Fruit fly (Drosophila melanogaster) whole organism, embryonic: ENCODE data around the gene Arp8.

ENCODE experiments used
- Bteb2 ChIP-seq: fragments of 200-800 bp; sonication (Bioruptor generic); optimal IDR thresholded peaks from 2 replicates; lab custom pipeline; 2016; ENCODE audit warnings: missing biosample characterization, missing genetic modification characterization
- CG10462 ChIP-seq: fragments of 200-800 bp; sonication (Bioruptor generic); optimal IDR thresholded peaks from 2 replicates; lab custom pipeline; 2016; ENCODE audit warnings: missing biosample characterization, missing genetic modification characterization
- CG10654 ChIP-seq: fragments of 200-800 bp; sonication (Bioruptor generic); optimal IDR thresholded peaks from 2 replicates; lab custom pipeline; 2016; ENCODE audit warnings: missing biosample characterization, missing genetic modification characterization
- CG12071 ChIP-seq: fragments of 200-800 bp; sonication (Bioruptor generic); optimal IDR thresholded peaks from 3 replicates; lab custom pipeline; 2018; ENCODE audit warnings: missing biosample characterization, mild to moderate bottlenecking, missing genetic modification characterization
- CG13296 ChIP-seq: fragments of 200-800 bp; sonication (Bioruptor generic); optimal IDR thresholded peaks from 3 replicates; lab custom pipeline; 2018; ENCODE audit warnings: missing biosample characterization, mild to moderate bottlenecking, missing genetic modification characterization
- CG13894 ChIP-seq: fragments of 200-800 bp; sonication (Bioruptor generic); optimal IDR thresholded peaks from 3 replicates; lab custom pipeline; 2018; ENCODE audit warnings: missing biosample characterization, mild to moderate bottlenecking, missing genetic modification characterization, moderate library complexity
- CG14965 ChIP-seq: fragments of 200-800 bp; sonication (Bioruptor generic); optimal IDR thresholded peaks from 2 replicates; lab custom pipeline; 2016; ENCODE audit warnings: missing biosample characterization, missing genetic modification characterization, borderline replicate concordance
- CG15601 ChIP-seq: fragments of 200-800 bp; sonication (Bioruptor generic); optimal IDR thresholded peaks from 3 replicates; lab custom pipeline; 2019; ENCODE audit warnings: missing biosample characterization, mild to moderate bottlenecking, missing genetic modification characterization, moderate library complexity
- CG17359 ChIP-seq: fragments of 200-800 bp; sonication (Bioruptor generic); optimal IDR thresholded peaks from 3 replicates; lab custom pipeline; 2018; ENCODE audit warnings: missing biosample characterization, mild to moderate bottlenecking, missing genetic modification characterization, moderate library complexity
- CG2202 ChIP-seq: fragments of 200-800 bp; sonication (Bioruptor generic); optimal IDR thresholded peaks from 2 replicates; lab custom pipeline; 2018; ENCODE audit warnings: missing biosample characterization, mild to moderate bottlenecking, missing genetic modification characterization
- CG30020 ChIP-seq: fragments of 200-800 bp; optimal IDR thresholded peaks from 2 replicates; lab custom pipeline; 2019; ENCODE audit warnings: missing biosample characterization, mild to moderate bottlenecking, missing genetic modification characterization, moderate library complexity
- CG32532 ChIP-seq: fragments of 200-800 bp; sonication (Bioruptor generic); IDR thresholded peaks from 2 replicates; pipeline ENCODE4 v1.3.6; 2022; ENCODE audit warnings: missing biosample characterization, missing genetic modification characterization
- CG33213 ChIP-seq: fragments of 200-800 bp; sonication (Bioruptor generic); optimal IDR thresholded peaks from 3 replicates; lab custom pipeline; 2016; ENCODE audit warnings: missing biosample characterization, missing genetic modification characterization
- CG3838 ChIP-seq: fragments of 200-800 bp; sonication (Bioruptor generic); optimal IDR thresholded peaks from 3 replicates; lab custom pipeline; 2016; ENCODE audit warnings: missing biosample characterization, missing genetic modification characterization
- CG7372 ChIP-seq: fragments of 200-800 bp; sonication (Bioruptor generic); IDR thresholded peaks from 2 replicates; pipeline ENCODE4 v1.3.6; 2022; ENCODE audit warnings: missing biosample characterization, missing genetic modification characterization
- CG7839 ChIP-seq: fragments of 200-800 bp; sonication (Bioruptor generic); optimal IDR thresholded peaks from 3 replicates; lab custom pipeline; 2018; ENCODE audit warnings: missing biosample characterization, mild to moderate bottlenecking, missing genetic modification characterization, moderate library complexity
- CG8281 ChIP-seq: fragments of 200-800 bp; sonication (Bioruptor generic); optimal IDR thresholded peaks from 2 replicates; lab custom pipeline; 2018; ENCODE audit warnings: missing biosample characterization, mild to moderate bottlenecking, missing genetic modification characterization, moderate library complexity
- CG9727 ChIP-seq: fragments of 200-800 bp; sonication (Bioruptor generic); optimal IDR thresholded peaks from 3 replicates; lab custom pipeline; 2017; ENCODE audit warnings: missing biosample characterization, mild to moderate bottlenecking, missing genetic modification characterization
- CG9797 ChIP-seq: fragments of 200-800 bp; sonication (Bioruptor generic); optimal IDR thresholded peaks from 3 replicates; lab custom pipeline; 2018; ENCODE audit warnings: missing biosample characterization, mild to moderate bottlenecking, missing genetic modification characterization
- CTCF ChIP-seq: fragments of 200-800 bp; sonication (Bioruptor generic); optimal IDR thresholded peaks from 2 replicates; lab custom pipeline; 2017; ENCODE audit warnings: missing biosample characterization, mild to moderate bottlenecking, missing genetic modification characterization, moderate library complexity
- Chrac-16 ChIP-seq: fragments of 200-800 bp; sonication (Bioruptor generic); optimal IDR thresholded peaks from 3 replicates; lab custom pipeline; 2016; ENCODE audit warnings: missing biosample characterization, missing genetic modification characterization
- Dad ChIP-seq: fragments of 200-800 bp; sonication (Bioruptor generic); optimal IDR thresholded peaks from 3 replicates; lab custom pipeline; 2016; ENCODE audit warnings: missing biosample characterization, missing genetic modification characterization
- GATAe ChIP-seq: fragments of 200-800 bp; sonication (Bioruptor generic); conservative IDR thresholded peaks from 2 replicates; pipeline ENCODE4 v1.3.6; 2022; ENCODE audit warnings: missing biosample characterization, missing genetic modification characterization
- Gug ChIP-seq: fragments of 200-800 bp; sonication (Bioruptor generic); IDR thresholded peaks from 4 replicates; pipeline ENCODE4 v1.3.6; 2022; ENCODE audit warnings: missing biosample characterization, missing genetic modification characterization
- H15 ChIP-seq: fragments of 200-800 bp; sonication (Bioruptor generic); IDR thresholded peaks from 3 replicates; pipeline ENCODE4 v1.3.6; 2022; ENCODE audit warnings: missing biosample characterization, missing genetic modification characterization
- HmgD ChIP-seq: fragments of 200-800 bp; sonication (Bioruptor generic); optimal IDR thresholded peaks from 3 replicates; lab custom pipeline; 2016; ENCODE audit warnings: missing biosample characterization, missing genetic modification characterization
- Max ChIP-seq: fragments of 200-800 bp; sonication (Bioruptor generic); optimal IDR thresholded peaks from 2 replicates; lab custom pipeline; 2016; ENCODE audit warnings: missing biosample characterization, mild to moderate bottlenecking, missing genetic modification characterization
- Myb ChIP-seq: fragments of 200-800 bp; sonication (Bioruptor generic); optimal IDR thresholded peaks from 2 replicates; lab custom pipeline; 2016; ENCODE audit warnings: missing biosample characterization, missing genetic modification characterization
- NC2α ChIP-seq: fragments of 200-800 bp; sonication (Bioruptor generic); optimal IDR thresholded peaks from 2 replicates; lab custom pipeline; 2016; ENCODE audit warnings: missing biosample characterization, missing genetic modification characterization
- NfI ChIP-seq: fragments of 200-800 bp; sonication (Bioruptor generic); optimal IDR thresholded peaks from 3 replicates; lab custom pipeline; 2018; ENCODE audit warnings: missing biosample characterization, mild to moderate bottlenecking, missing genetic modification characterization, moderate library complexity
- Sox102F ChIP-seq: fragments of 200-800 bp; sonication (Bioruptor generic); optimal IDR thresholded peaks from 2 replicates; lab custom pipeline; 2018; ENCODE audit warnings: missing biosample characterization, mild to moderate bottlenecking, missing genetic modification characterization, moderate library complexity
- Usf ChIP-seq: fragments of 200-800 bp; sonication (Bioruptor generic); optimal IDR thresholded peaks from 2 replicates; lab custom pipeline; 2017; ENCODE audit warnings: missing genotype, missing biosample characterization, missing genetic modification characterization
- Xrp1 ChIP-seq: fragments of 200-800 bp; sonication (Bioruptor generic); IDR thresholded peaks from 2 replicates; pipeline ENCODE4 v1.3.6; 2022; ENCODE audit warnings: missing biosample characterization, missing genetic modification characterization
- cas ChIP-seq: fragments of 200-800 bp; sonication (Bioruptor generic); IDR thresholded peaks from 2 replicates; pipeline ENCODE4 v1.3.6; 2022; ENCODE audit warnings: missing biosample characterization, missing genetic modification characterization
- da ChIP-seq: fragments of 200-800 bp; sonication (Bioruptor generic); optimal IDR thresholded peaks from 2 replicates; lab custom pipeline; 2016; ENCODE audit warnings: missing biosample characterization, missing genetic modification characterization
- dysf ChIP-seq: fragments of 200-800 bp; sonication (Bioruptor generic); IDR thresholded peaks from 3 replicates; pipeline ENCODE4 v1.3.6; 2022; ENCODE audit warnings: missing biosample characterization, missing genetic modification characterization
- eyg ChIP-seq: fragments of 200-800 bp; sonication (Bioruptor generic); optimal IDR thresholded peaks from 3 replicates; lab custom pipeline; 2016; ENCODE audit warnings: missing biosample characterization, missing genetic modification characterization
- ftz-f1 ChIP-seq: fragments of 200-800 bp; sonication (Bioruptor generic); optimal IDR thresholded peaks from 2 replicates; lab custom pipeline; 2016; ENCODE audit warnings: missing biosample characterization, missing genetic modification characterization
- fu2 ChIP-seq: fragments of 200-800 bp; sonication (Bioruptor generic); optimal IDR thresholded peaks from 2 replicates; lab custom pipeline; 2016; ENCODE audit warnings: missing biosample characterization, missing genetic modification characterization
- gfzf ChIP-seq: fragments of 200-800 bp; sonication (Bioruptor generic); optimal IDR thresholded peaks from 2 replicates; lab custom pipeline; 2016; ENCODE audit warnings: missing biosample characterization, mild to moderate bottlenecking, missing genetic modification characterization, moderate library complexity
- gsb-n ChIP-seq: fragments of 200-800 bp; sonication (Bioruptor generic); optimal IDR thresholded peaks from 3 replicates; lab custom pipeline; 2018; ENCODE audit warnings: missing biosample characterization, mild to moderate bottlenecking, missing genetic modification characterization
- hth ChIP-seq: fragments of >200 bp; optimal IDR thresholded peaks from 2 replicates; lab custom pipeline; 2017; ENCODE audit warnings: inconsistent platforms
- jigr1 ChIP-seq: fragments of 200-800 bp; sonication (Bioruptor generic); IDR thresholded peaks from 3 replicates; pipeline ENCODE4 v1.3.6; 2022; ENCODE audit warnings: missing biosample characterization, missing genetic modification characterization
- kni ChIP-seq: fragments of 200-800 bp; sonication (Bioruptor generic); optimal IDR thresholded peaks from 3 replicates; lab custom pipeline; 2017; ENCODE audit warnings: mild to moderate bottlenecking, missing biosample characterization, missing genetic modification reagents, missing genetic modification characterization
- lola ChIP-seq, 3 experiments: fragments of >200 bp in 2 of 3; fragments of 200-800 bp in 1 of 3; sonication (Bioruptor generic) in 1 of 3; optimal IDR thresholded peaks; 2 replicates each; lab custom pipeline; 2017 to 2019; ENCODE audit warnings: missing biosample characterization in 3 of 3, missing genetic modification characterization in 3 of 3, mild to moderate bottlenecking in 1 of 3, moderate library complexity in 1 of 3
- prd ChIP-seq, 3 experiments: fragments of >200 bp in 2 of 3; fragments of 200-800 bp in 1 of 3; sonication (Bioruptor generic) in 1 of 3; optimal IDR thresholded peaks in 2 of 3; IDR thresholded peaks in 1 of 3; 2 replicates in 2 of 3; 3 replicates in 1 of 3; pipeline versions ENCODE4 v1.3.6 to Lab custom; 2017 to 2022; ENCODE audit warnings: missing biosample characterization in 1 of 3, missing genetic modification characterization in 1 of 3
- sens ChIP-seq: fragments of 200-800 bp; sonication (Bioruptor generic); peaks from one replicate; lab custom pipeline; 2016; ENCODE audit warnings: missing biosample characterization, missing genetic modification characterization
- sqz ChIP-seq: fragments of 200-800 bp; sonication (Bioruptor generic); optimal IDR thresholded peaks from 3 replicates; lab custom pipeline; 2018; ENCODE audit warnings: missing biosample characterization, mild to moderate bottlenecking, missing genetic modification characterization
- stc ChIP-seq: fragments of 200-800 bp; sonication (Bioruptor generic); IDR thresholded peaks from 2 replicates; pipeline ENCODE4 v1.3.6; 2022; ENCODE audit warnings: missing biosample characterization, missing genetic modification characterization
- toy ChIP-seq: fragments of 200-800 bp; sonication (Bioruptor generic); IDR thresholded peaks from 2 replicates; pipeline ENCODE4 v1.3.6; 2022; ENCODE audit warnings: missing biosample characterization, missing genetic modification characterization
- twi ChIP-seq: fragments of 200-800 bp; optimal IDR thresholded peaks from 2 replicates; lab custom pipeline; 2019; ENCODE audit warnings: missing biosample characterization, mild to moderate bottlenecking, missing genetic modification characterization, moderate library complexity
- zen2 ChIP-seq: fragments of 200-800 bp; sonication (Bioruptor generic); IDR thresholded peaks from 3 replicates; pipeline ENCODE4 v1.3.6; 2022; ENCODE audit warnings: missing biosample characterization, missing genetic modification characterization; ENCODE audit not compliant: partially characterized antibody

Arp8 gene

dm6 chrX:17830211-17830616, 30.4 kb downstream of the Arp8 start (continued):
- no peak for TF ChIP-seq prd (optimal IDR thresholded peaks at IDR 0.05; lab: Kevin White, UChicago)
- peak; percentile 19; the same call in 1 of the 3 replicates for TF ChIP-seq prd (GFP tag; IDR thresholded peaks at IDR 0.05; lab: Robert Waterston, UW)
- peak; percentile 22 for TF ChIP-seq Usf
- TF ChIP-seq CG9797 (GFP tag; lab: Kevin White, UChicago) = no peak
- TF ChIP-seq CG32532 (GFP tag; lab: Robert Waterston, UW) = no peak
- no peak for TF ChIP-seq NfI (GFP tag; lab: Kevin White, UChicago)
- no peak for TF ChIP-seq Dad (GFP tag; lab: Kevin White, UChicago)
- no peak for TF ChIP-seq stc (GFP tag; lab: Robert Waterston, UW)
- TF ChIP-seq GATAe (GFP tag; lab: Robert Waterston, UW) = no peak
- no peak for TF ChIP-seq gfzf (GFP tag; lab: Kevin White, UChicago)
- TF ChIP-seq Sox102F = peak; percentile 1
- no peak for TF ChIP-seq hth (lab: Kevin White, UChicago)
- no peak for TF ChIP-seq CG10462 (GFP tag; lab: Kevin White, UChicago)
- no peak for TF ChIP-seq CG8281
- no peak for TF ChIP-seq CG30020 (tag; lab: Kevin White, UChicago)
- TF ChIP-seq Gug = no peak
- no peak for TF ChIP-seq eyg (GFP tag; lab: Kevin White, UChicago)
- TF ChIP-seq CG14965 = no peak
- TF ChIP-seq CG9727 (GFP tag; lab: Kevin White, UChicago) = peak; percentile 76
- TF ChIP-seq kni (GFP tag; lab: Kevin White, UChicago) = no peak
- TF ChIP-seq Bteb2 (GFP tag; lab: Kevin White, UChicago) = no peak
- peak; percentile 8 for TF ChIP-seq twi (tag; lab: Kevin White, UChicago)
- peak in 1 of 3 experiments; percentile 75 for TF ChIP-seq lola (GFP tag; optimal IDR thresholded peaks at IDR 0.05; lab: Kevin White, UChicago)
- TF ChIP-seq CTCF = no peak
- TF ChIP-seq CG13894 (tag; lab: Kevin White, UChicago) = no peak
- no peak for TF ChIP-seq CG12071 (GFP tag; lab: Kevin White, UChicago)
- no peak for TF ChIP-seq da (GFP tag; lab: Kevin White, UChicago)
- no peak for TF ChIP-seq toy (GFP tag; lab: Robert Waterston, UW)
- no peak for TF ChIP-seq HmgD (GFP tag; lab: Kevin White, UChicago)
- TF ChIP-seq Xrp1 = peak; percentile 8; the same call in 1 of the 2 replicates
- no peak for TF ChIP-seq CG10654 (GFP tag; lab: Kevin White, UChicago)
- no peak for TF ChIP-seq CG3838 (GFP tag; lab: Kevin White, UChicago)
- peak; percentile 2 for TF ChIP-seq CG7839 (tag; lab: Kevin White, UChicago)
- TF ChIP-seq CG7372 (GFP tag; lab: Robert Waterston, UW) = no peak
- TF ChIP-seq Chrac-16 = peak; percentile 20
- TF ChIP-seq CG17359 (tag; lab: Kevin White, UChicago) = peak; percentile 17
- no peak for TF ChIP-seq sqz (GFP tag; lab: Kevin White, UChicago)
- no peak for TF ChIP-seq Max
- TF ChIP-seq gsb-n = peak; percentile 6
- TF ChIP-seq fu2 (GFP tag; lab: Kevin White, UChicago) = no peak
- TF ChIP-seq NC2α (GFP tag; lab: Kevin White, UChicago) = no peak
- no peak for TF ChIP-seq H15 (GFP tag; lab: Robert Waterston, UW)
- TF ChIP-seq Myb (GFP tag; lab: Kevin White, UChicago) = peak; percentile 18
- TF ChIP-seq CG33213 (GFP tag; lab: Kevin White, UChicago) = no peak
- no peak for TF ChIP-seq ftz-f1 (GFP tag; lab: Kevin White, UChicago)
- TF ChIP-seq jigr1 (GFP tag; lab: Robert Waterston, UW) = no peak
- TF ChIP-seq CG15601 (tag; lab: Kevin White, UChicago) = no peak
- no peak for TF ChIP-seq CG13296 (GFP tag; lab: Kevin White, UChicago)
- no peak for TF ChIP-seq zen2
- peak; percentile 88 for TF ChIP-seq sens (GFP tag; lab: Kevin White, UChicago)
- TF ChIP-seq CG2202 (tag; lab: Kevin White, UChicago) = peak; percentile 12
- TF ChIP-seq dysf (GFP tag; lab: Robert Waterston, UW) = no peak
- TF ChIP-seq cas (GFP tag; lab: Robert Waterston, UW) = no peak
